Worm (Caenorhabditis elegans): ENCODE data around the gene C23H5.15.

DNA sequence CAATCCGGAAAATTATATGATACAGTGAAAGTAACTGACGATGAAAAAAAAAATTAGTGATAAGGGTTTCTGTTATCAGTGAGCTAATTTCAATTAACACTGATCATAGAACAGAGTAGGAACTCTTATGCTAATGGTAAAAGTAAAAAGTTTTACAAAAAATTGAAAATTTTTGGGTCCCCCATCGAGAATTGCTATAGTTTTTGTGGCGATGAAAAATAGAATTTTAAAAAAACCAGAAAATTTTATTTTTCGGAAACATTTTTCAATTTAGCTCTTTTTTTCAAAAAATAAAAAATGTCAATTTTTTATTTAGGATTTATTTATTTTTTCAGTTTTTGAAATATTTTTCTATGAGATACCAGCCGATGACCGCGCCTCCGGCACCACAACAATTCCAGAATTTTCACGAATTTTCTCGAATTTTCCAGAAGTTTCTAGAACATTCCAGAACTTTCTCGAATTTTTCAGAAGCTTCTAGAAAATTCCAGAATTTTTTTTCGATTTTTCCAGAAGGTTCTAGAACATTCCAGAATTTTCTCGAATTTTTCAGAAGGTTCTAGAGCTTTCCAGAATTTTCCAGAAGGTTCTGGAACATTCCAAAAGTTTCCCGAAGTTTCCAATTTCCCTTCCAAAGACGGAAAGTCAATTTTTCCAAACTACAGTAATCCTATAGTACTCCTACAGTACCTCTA lies 10.8 kb upstream of the C23H5.15 start, which contains the start of gene C23H5.8:
- no peak for TF ChIP-seq pqm-1 (tag; optimal IDR thresholded peaks at IDR 0.05)
- no peak for TF ChIP-seq K02D7.2 (tag; optimal IDR thresholded peaks at IDR 0.05)
- TF ChIP-seq ama-1 (optimal IDR thresholded peaks at IDR 0.05) = no peak
- TF ChIP-seq ets-4 (tag; optimal IDR thresholded peaks at IDR 0.05) = no peak
- no peak for TF ChIP-seq odd-2 (tag; optimal IDR thresholded peaks at IDR 0.05)
- TF ChIP-seq unc-3 (GFP tag; conservative IDR thresholded peaks at IDR 0.05) = no peak
- TF ChIP-seq unc-3 (tag; optimal IDR thresholded peaks at IDR 0.05) = no peak
- TF ChIP-seq unc-55 (GFP tag; optimal IDR thresholded peaks at IDR 0.05) = no peak
- no peak for TF ChIP-seq hlh-6 (tag; optimal IDR thresholded peaks at IDR 0.05)
- TF ChIP-seq fkh-10 (GFP tag; optimal IDR thresholded peaks at IDR 0.05) = no peak
- no peak for TF ChIP-seq lin-11 (tag; optimal IDR thresholded peaks at IDR 0.05)
- no peak for TF ChIP-seq nfya-1 (tag; optimal IDR thresholded peaks at IDR 0.05)
- no peak for TF ChIP-seq ref-2 (tag; optimal IDR thresholded peaks at IDR 0.05)

All from whole organism, late embryonic.